Worm (Caenorhabditis elegans) whole organism, young adult: ENCODE results near the gene Y46H3D.1.

Experiments used
- F10E7.11 ChIP-seq: sonication (generic microtip); optimal IDR thresholded peaks from 2 replicates; lab custom pipeline; 2017; ENCODE audit warnings: mild to moderate bottlenecking, missing genetic modification characterization, moderate library complexity, missing compliant biosample characterization
- ama-1 ChIP-seq, 3 experiments: fragments of 150-350 bp in 1 of 3; sonication (generic microtip) in 2 of 3; optimal IDR thresholded peaks; 2 replicates each; lab custom pipeline; 2014 to 2018; ENCODE audit warnings: missing biosample characterization in 2 of 3, missing genetic modification characterization in 2 of 3, missing genetic modification reagents in 2 of 3

- TF ChIP-seq ama-1 (optimal IDR thresholded peaks at IDR 0.05; lab: Kevin White, UChicago) (no peak), ama-1 (GFP tag; optimal IDR thresholded peaks at IDR 0.05; lab: Kevin White, UChicago) (no peak), F10E7.11 (tag; lab: Kevin White, UChicago) (no peak)
Observed at ce11 chrV:1664921-1665320, 22.6 kb downstream of the Y46H3D.1 start, which contains the start of gene K04F1.9.
